Fruit fly (Drosophila melanogaster) whole organism, embryonic: ENCODE results near the gene CG15412.

ENCODE experiments used
- Aef1 ChIP-seq: fragments of 200-800 bp; sonication (Bioruptor generic); IDR thresholded peaks from 3 replicates; pipeline ENCODE4 v1.3.6; 2022; ENCODE audit warnings: missing biosample characterization, missing genetic modification characterization
- Asciz ChIP-seq: fragments of 200-800 bp; sonication (Bioruptor generic); optimal IDR thresholded peaks from 2 replicates; lab custom pipeline; 2017; ENCODE audit warnings: missing biosample characterization, mild to moderate bottlenecking, missing genetic modification characterization, missing genetic modification reagents
- CG10366 ChIP-seq: fragments of 200-800 bp; sonication (Bioruptor generic); IDR thresholded peaks from 2 replicates; pipeline ENCODE4 v1.3.6; 2022; ENCODE audit warnings: missing biosample characterization, missing genetic modification characterization
- CG10431 ChIP-seq: fragments of 200-800 bp; sonication (Bioruptor generic); optimal IDR thresholded peaks from 3 replicates; lab custom pipeline; 2018; ENCODE audit warnings: missing biosample characterization, mild to moderate bottlenecking, missing genetic modification characterization
- CG10565 ChIP-seq: fragments of 200-800 bp; sonication (Bioruptor generic); optimal IDR thresholded peaks from 3 replicates; lab custom pipeline; 2016; ENCODE audit warnings: missing biosample characterization, mild to moderate bottlenecking, missing genetic modification characterization
- CG11696 ChIP-seq: fragments of 200-800 bp; sonication (Bioruptor generic); IDR thresholded peaks from 2 replicates; pipeline ENCODE4 v1.3.6; 2022; ENCODE audit warnings: missing biosample characterization, missing genetic modification characterization
- CG12155 ChIP-seq: fragments of 200-800 bp; sonication (Bioruptor generic); optimal IDR thresholded peaks from 3 replicates; lab custom pipeline; 2016; ENCODE audit warnings: missing biosample characterization, missing genetic modification characterization
- CG12236 ChIP-seq: fragments of 200-800 bp; sonication (Bioruptor generic); optimal IDR thresholded peaks from 2 replicates; lab custom pipeline; 2016; ENCODE audit warnings: missing biosample characterization, missing genetic modification characterization
- CG12744 ChIP-seq: fragments of 200-800 bp; sonication (Bioruptor generic); optimal IDR thresholded peaks from 2 replicates; lab custom pipeline; 2016; ENCODE audit warnings: missing biosample characterization, missing genetic modification characterization
- CG15514 ChIP-seq: fragments of 200-800 bp; sonication (Bioruptor generic); optimal IDR thresholded peaks from 3 replicates; lab custom pipeline; 2017; ENCODE audit warnings: missing biosample characterization, missing genetic modification characterization, mild to moderate bottlenecking, moderate library complexity, missing genetic modification reagents
- CG17186 ChIP-seq: fragments of 200-800 bp; sonication (Bioruptor generic); optimal IDR thresholded peaks from 3 replicates; lab custom pipeline; 2017; ENCODE audit warnings: missing biosample characterization, missing genetic modification reagents, missing genetic modification characterization
- CG18262 ChIP-seq: fragments of 200-800 bp; optimal IDR thresholded peaks from 3 replicates; lab custom pipeline; 2019; ENCODE audit warnings: missing biosample characterization, mild to moderate bottlenecking, missing genetic modification characterization, moderate library complexity
- CG18619 ChIP-seq: fragments of 200-800 bp; sonication (Bioruptor generic); optimal IDR thresholded peaks from 3 replicates; lab custom pipeline; 2017; ENCODE audit warnings: missing biosample characterization, mild to moderate bottlenecking, missing genetic modification characterization
- CG2120 ChIP-seq: fragments of 200-800 bp; sonication (Bioruptor generic); optimal IDR thresholded peaks from 3 replicates; lab custom pipeline; 2016; ENCODE audit warnings: missing biosample characterization, missing genetic modification characterization
- CG2199 ChIP-seq: fragments of 200-800 bp; sonication (Bioruptor generic); IDR thresholded peaks from 3 replicates; pipeline ENCODE4 v1.3.6; 2022; ENCODE audit warnings: missing biosample characterization, missing genetic modification characterization
- CG31388 ChIP-seq: fragments of 200-800 bp; sonication (Bioruptor generic); optimal IDR thresholded peaks from 2 replicates; lab custom pipeline; 2016; ENCODE audit warnings: missing biosample characterization, missing genetic modification characterization
- CG31441 ChIP-seq: fragments of 200-800 bp; sonication (Bioruptor generic); IDR thresholded peaks from 2 replicates; pipeline ENCODE4 v1.3.6; 2022; ENCODE audit warnings: missing biosample characterization, missing genetic modification characterization
- CG34224 ChIP-seq: fragments of 200-800 bp; sonication (Bioruptor generic); IDR thresholded peaks from 3 replicates; pipeline ENCODE4 v1.3.6; 2022; ENCODE audit warnings: missing biosample characterization, missing genetic modification characterization; ENCODE audit not compliant: partially characterized antibody
- CG7987 ChIP-seq: fragments of 200-800 bp; sonication (Bioruptor generic); optimal IDR thresholded peaks from 2 replicates; lab custom pipeline; 2018; ENCODE audit warnings: missing biosample characterization, mild to moderate bottlenecking, missing genetic modification characterization, moderate library complexity
- CG9609 ChIP-seq: fragments of 200-800 bp; sonication (Bioruptor generic); optimal IDR thresholded peaks from 3 replicates; lab custom pipeline; 2016; ENCODE audit warnings: missing biosample characterization, missing genetic modification characterization
- Dref ChIP-seq: fragments of 200-800 bp; sonication (Bioruptor generic); IDR thresholded peaks from 2 replicates; pipeline ENCODE4 v1.3.6; 2022; ENCODE audit warnings: missing biosample characterization, missing genetic modification characterization
- HHEX ChIP-seq: fragments of 200-800 bp; sonication (Bioruptor generic); optimal IDR thresholded peaks from 3 replicates; lab custom pipeline; 2017; ENCODE audit warnings: missing biosample characterization, mild to moderate bottlenecking, missing genetic modification characterization, missing genetic modification reagents
- Hand ChIP-seq: fragments of 200-800 bp; sonication (Bioruptor generic); optimal IDR thresholded peaks from 2 replicates; lab custom pipeline; 2017; ENCODE audit warnings: mild to moderate bottlenecking, missing biosample characterization, missing genetic modification reagents, missing genetic modification characterization
- HmgD ChIP-seq: fragments of 200-800 bp; sonication (Bioruptor generic); optimal IDR thresholded peaks from 3 replicates; lab custom pipeline; 2016; ENCODE audit warnings: missing biosample characterization, missing genetic modification characterization
- Hmx ChIP-seq: fragments of 200-800 bp; sonication (Bioruptor generic); optimal IDR thresholded peaks from 2 replicates; lab custom pipeline; 2016; ENCODE audit warnings: missing biosample characterization, missing genetic modification characterization
- Mes4 ChIP-seq: fragments of 200-800 bp; sonication (Bioruptor generic); optimal IDR thresholded peaks from 2 replicates; lab custom pipeline; 2016; ENCODE audit warnings: missing biosample characterization, missing genetic modification characterization
- Myb ChIP-seq: fragments of 200-800 bp; sonication (Bioruptor generic); optimal IDR thresholded peaks from 2 replicates; lab custom pipeline; 2016; ENCODE audit warnings: missing biosample characterization, missing genetic modification characterization
- PHDP ChIP-seq: fragments of 200-800 bp; sonication (Bioruptor generic); optimal IDR thresholded peaks from 3 replicates; lab custom pipeline; 2018; ENCODE audit warnings: missing biosample characterization, mild to moderate bottlenecking, missing genetic modification characterization, moderate library complexity
- Tbp ChIP-seq: fragments of >200 bp; optimal IDR thresholded peaks from 2 replicates; lab custom pipeline; 2018; ENCODE audit warnings: missing biosample characterization, missing genetic modification characterization
- YL-1 ChIP-seq: fragments of 200-800 bp; sonication (Bioruptor generic); optimal IDR thresholded peaks from 3 replicates; lab custom pipeline; 2017; ENCODE audit warnings: missing biosample characterization, mild to moderate bottlenecking, missing genetic modification characterization
- cato ChIP-seq: fragments of 200-800 bp; sonication (Bioruptor generic); optimal IDR thresholded peaks from 2 replicates; lab custom pipeline; 2016; ENCODE audit warnings: missing biosample characterization, missing genetic modification characterization, borderline replicate concordance
- chif ChIP-seq, 2 experiments: fragments of 200-800 bp; sonication (Bioruptor generic); optimal IDR thresholded peaks; 3 replicates each; lab custom pipeline; 2016; ENCODE audit warnings: missing biosample characterization in 2 of 2, missing genetic modification characterization in 2 of 2
- ci ChIP-seq: fragments of 200-800 bp; sonication (Bioruptor generic); IDR thresholded peaks from 3 replicates; pipeline ENCODE4 v1.3.6; 2022; ENCODE audit warnings: missing biosample characterization, missing genetic modification characterization
- croc ChIP-seq: fragments of 200-800 bp; sonication (Bioruptor generic); conservative IDR thresholded peaks from 3 replicates; pipeline ENCODE4 v1.3.6; 2022; ENCODE audit warnings: missing biosample characterization, missing genetic modification characterization
- gfzf ChIP-seq: fragments of 200-800 bp; sonication (Bioruptor generic); optimal IDR thresholded peaks from 2 replicates; lab custom pipeline; 2016; ENCODE audit warnings: missing biosample characterization, mild to moderate bottlenecking, missing genetic modification characterization, moderate library complexity
- h ChIP-seq: fragments of >200 bp; optimal IDR thresholded peaks from 2 replicates; lab custom pipeline; 2017
- hth ChIP-seq: fragments of >200 bp; optimal IDR thresholded peaks from 2 replicates; lab custom pipeline; 2017; ENCODE audit warnings: inconsistent platforms
- jing ChIP-seq: fragments of 200-800 bp; sonication (Bioruptor generic); optimal IDR thresholded peaks from 2 replicates; lab custom pipeline; 2018; ENCODE audit warnings: missing biosample characterization, mild to moderate bottlenecking, missing genetic modification characterization
- jumu ChIP-seq: fragments of 200-800 bp; sonication (Bioruptor generic); optimal IDR thresholded peaks from 3 replicates; lab custom pipeline; 2016; ENCODE audit warnings: missing biosample characterization, missing genetic modification characterization
- knrl ChIP-seq: fragments of 200-800 bp; sonication (Bioruptor generic); IDR thresholded peaks from 3 replicates; pipeline ENCODE4 v1.3.6; 2022; ENCODE audit warnings: missing biosample characterization, missing genetic modification characterization; ENCODE audit not compliant: partially characterized antibody
- lmd ChIP-seq: fragments of 200-800 bp; sonication (Bioruptor generic); IDR thresholded peaks from 2 replicates; pipeline ENCODE4 v1.3.6; 2022; ENCODE audit warnings: missing biosample characterization, missing genetic modification characterization
- onecut ChIP-seq: fragments of 200-800 bp; sonication (Bioruptor generic); IDR thresholded peaks from 2 replicates; pipeline ENCODE4 v1.3.6; 2022; ENCODE audit warnings: missing biosample characterization, missing genetic modification characterization
- org-1 ChIP-seq: fragments of 200-800 bp; sonication (Bioruptor generic); optimal IDR thresholded peaks from 2 replicates; lab custom pipeline; 2017; ENCODE audit warnings: missing biosample characterization, missing genetic modification characterization
- peb ChIP-seq: fragments of 200-800 bp; sonication (Bioruptor generic); IDR thresholded peaks from 2 replicates; pipeline ENCODE4 v1.3.6; 2022; ENCODE audit warnings: missing biosample characterization, missing genetic modification characterization
- pfk ChIP-seq: fragments of 200-800 bp; sonication (Bioruptor generic); optimal IDR thresholded peaks from 2 replicates; lab custom pipeline; 2018; ENCODE audit warnings: missing biosample characterization, mild to moderate bottlenecking, missing genetic modification characterization, moderate library complexity
- pzg ChIP-seq: fragments of 200-800 bp; sonication (Bioruptor generic); optimal IDR thresholded peaks from 3 replicates; lab custom pipeline; 2018; ENCODE audit warnings: missing biosample characterization, mild to moderate bottlenecking, missing genetic modification characterization, moderate library complexity
- schlank ChIP-seq: fragments of 200-800 bp; sonication (Bioruptor generic); optimal IDR thresholded peaks from 2 replicates; lab custom pipeline; 2018; ENCODE audit warnings: missing biosample characterization, mild to moderate bottlenecking, missing genetic modification characterization
- tna ChIP-seq: fragments of 200-800 bp; sonication (Bioruptor generic); IDR thresholded peaks from 2 replicates; pipeline ENCODE4 v1.3.6; 2022; ENCODE audit warnings: missing biosample characterization, missing genetic modification characterization; ENCODE audit not compliant: partially characterized antibody
- unc-4 ChIP-seq: fragments of 200-800 bp; sonication (Bioruptor generic); IDR thresholded peaks from 2 replicates; pipeline ENCODE4 v1.3.6; 2022; ENCODE audit warnings: missing biosample characterization, missing genetic modification characterization; ENCODE audit not compliant: partially characterized antibody
- wdn ChIP-seq: fragments of 200-800 bp; sonication (Bioruptor generic); IDR thresholded peaks from 2 replicates; pipeline ENCODE4 v1.3.6; 2022; ENCODE audit warnings: missing biosample characterization, missing genetic modification characterization
- z ChIP-seq: fragments of 200-800 bp; sonication (Bioruptor generic); IDR thresholded peaks from 3 replicates; pipeline ENCODE4 v1.3.6; 2022; ENCODE audit warnings: missing biosample characterization, missing genetic modification characterization
- zfh1 ChIP-seq: fragments of 200-800 bp; sonication (Bioruptor generic); IDR thresholded peaks from 3 replicates; pipeline ENCODE4 v1.3.6; 2022; ENCODE audit warnings: missing biosample characterization, missing genetic modification characterization

CG15412 gene

DNA sequence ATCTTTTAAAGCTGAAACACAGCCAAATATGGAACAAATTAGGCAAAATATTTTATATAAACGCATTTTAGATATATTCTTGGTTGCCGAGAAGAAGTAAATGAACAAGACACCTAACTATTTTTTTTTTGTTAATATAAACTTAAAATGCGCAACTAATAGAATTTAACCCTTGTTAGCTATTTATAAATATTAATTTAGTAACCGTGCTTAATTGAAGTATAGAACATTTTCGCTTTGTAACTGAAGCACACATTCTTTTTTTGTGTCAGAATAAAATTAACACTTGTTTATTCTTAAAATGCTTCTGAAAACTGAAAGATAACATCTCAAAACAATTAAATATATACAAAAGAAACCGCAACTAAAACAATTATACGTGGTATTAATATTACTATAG, 12.1 kb upstream of the CG15412 start, which contains the start of gene Sfp23F:
Gene Sfp23F (minus strand): TSS at position 101 of the 400 bp plus-strand sequence.
- TF ChIP-seq Myb (no peak), org-1 (no peak), Hand (GFP tag; lab: Kevin White, UChicago) (no peak), gfzf (GFP tag; lab: Kevin White, UChicago) (no peak), cato (no peak), CG12236 (GFP tag; lab: Kevin White, UChicago) (no peak), z (GFP tag; lab: Robert Waterston, UW) (no peak), CG34224 (no peak), Mes4 (GFP tag; lab: Kevin White, UChicago) (no peak), lmd (GFP tag; lab: Robert Waterston, UW) (no peak), CG31388 (no peak), CG12155 (no peak), peb (GFP tag; lab: Robert Waterston, UW) (no peak), knrl (no peak), CG7987 (GFP tag; lab: Kevin White, UChicago) (no peak)

DNA sequence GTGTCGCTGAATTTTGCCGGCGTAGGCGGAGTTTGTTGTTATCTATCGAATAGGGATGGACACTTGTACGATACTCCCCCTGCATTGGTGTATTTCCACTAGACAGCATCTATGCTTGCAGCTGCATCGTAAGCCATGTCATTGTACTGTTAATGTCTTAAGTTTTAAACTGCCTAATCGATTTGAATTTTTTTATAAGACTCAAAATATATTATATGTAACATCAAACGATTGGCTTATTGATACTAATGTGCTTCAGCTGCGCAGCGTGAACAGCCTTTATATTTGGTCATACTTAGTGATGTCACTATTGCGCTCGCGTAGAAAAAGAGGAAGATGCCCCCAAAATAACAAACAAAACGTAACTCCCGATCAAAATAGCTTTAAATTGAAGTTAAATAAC, 1.2 kb upstream of the CG15412 start, which contains the start of the genes CG9662 and Ptpa:
Gene CG9662 (minus strand): TSS at position 54 of the 403 bp plus-strand sequence.
Gene Ptpa (plus strand): TSS at position 319 of the 403 bp plus-strand sequence.
- TF ChIP-seq onecut (GFP tag; lab: Robert Waterston, UW) (no peak; the same call in 1 of the 2 replicates), CG18619 (GFP tag; lab: Kevin White, UChicago) (peak; percentile 68), CG10431 (no peak), CG9609 (peak; percentile 73), CG11696 (GFP tag; lab: Robert Waterston, UW) (no peak), Tbp (GFP tag; lab: Kevin White, UChicago) (no peak), CG31441 (GFP tag; lab: Robert Waterston, UW) (peak; percentile 72; the same call in 1 of the 2 replicates), chif (GFP tag; optimal IDR thresholded peaks at IDR 0.05; lab: Kevin White, UChicago) (peak; percentile 54 to 86), jumu (GFP tag; lab: Kevin White, UChicago) (peak; percentile 92), CG10366 (peak; percentile 92), tna (GFP tag; lab: Robert Waterston, UW) (peak; percentile 70), YL-1 (GFP tag; lab: Kevin White, UChicago) (peak; percentile 46), CG17186 (GFP tag; lab: Kevin White, UChicago) (peak; percentile 89), CG10565 (GFP tag; lab: Kevin White, UChicago) (no peak), unc-4 (GFP tag; lab: Robert Waterston, UW) (peak; percentile 92), Hmx (GFP tag; lab: Kevin White, UChicago) (peak; percentile 64), pfk (GFP tag; lab: Kevin White, UChicago) (no peak), CG15514 (peak; percentile 68), HHEX (GFP tag; lab: Kevin White, UChicago) (peak; percentile 47), Asciz (no peak), h (lab: Kevin White, UChicago) (no peak), CG12744 (GFP tag; lab: Kevin White, UChicago) (peak; percentile 75), ci (GFP tag; lab: Robert Waterston, UW) (peak; percentile 66; the same call in 2 of the 3 replicates), schlank (tag; lab: Kevin White, UChicago) (peak; percentile 44), pzg (GFP tag; lab: Kevin White, UChicago) (peak; percentile 76), zfh1 (GFP tag; lab: Robert Waterston, UW) (peak; percentile 80), jing (GFP tag; lab: Kevin White, UChicago) (peak; percentile 54), PHDP (tag; lab: Kevin White, UChicago) (peak; percentile 76), Dref (GFP tag; lab: Robert Waterston, UW) (peak; percentile 36; the same call in 1 of the 2 replicates), HmgD (GFP tag; lab: Kevin White, UChicago) (peak; percentile 43), croc (GFP tag; lab: Robert Waterston, UW) (peak; percentile 80), CG2120 (GFP tag; lab: Kevin White, UChicago) (peak; percentile 90), CG2199 (GFP tag; lab: Robert Waterston, UW) (no peak), Aef1 (GFP tag; lab: Robert Waterston, UW) (peak; percentile 95), CG18262 (tag; lab: Kevin White, UChicago) (peak; percentile 67), wdn (peak; percentile 79), hth (lab: Kevin White, UChicago) (no peak)
